Fruit fly (Drosophila melanogaster): ENCODE results near the gene CG34132.

DNA sequence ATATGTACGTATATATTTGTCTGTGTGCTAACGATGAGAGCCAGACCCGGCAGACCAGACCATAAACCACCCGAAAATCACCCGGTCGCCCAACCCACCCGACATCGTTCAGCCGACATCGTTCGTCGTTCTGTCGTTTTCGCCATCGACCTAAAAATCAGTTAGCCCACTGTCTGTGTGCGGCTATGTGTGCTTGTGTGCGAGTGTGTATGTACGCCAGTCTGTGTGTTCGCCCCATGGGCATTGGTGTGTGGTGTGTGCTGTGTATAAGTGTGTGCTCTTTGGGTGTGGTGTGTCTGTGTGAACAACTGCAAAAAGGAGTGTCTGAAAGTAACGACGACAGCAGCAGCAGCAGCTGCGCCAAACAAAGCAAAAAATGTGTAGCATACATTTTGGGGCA lies 47.9 kb downstream of the CG34132 start:
- TF ChIP-seq pan (optimal IDR thresholded peaks at IDR 0.05): no peak
- no peak for TF ChIP-seq usp (GFP tag; optimal IDR thresholded peaks at IDR 0.05)
- TF ChIP-seq Dll (optimal IDR thresholded peaks at IDR 0.05): no peak
- no peak for TF ChIP-seq psq (optimal IDR thresholded peaks at IDR 0.05)
- TF ChIP-seq EcR (GFP tag; optimal IDR thresholded peaks at IDR 0.05): no peak
